Worm (Caenorhabditis elegans) whole organism, L4 larva: ENCODE measurements around the gene F23D12.10.

Experiments used
- F10B5.3 ChIP-seq: sonication (generic microtip); optimal IDR thresholded peaks from 2 replicates; lab custom pipeline; 2016; ENCODE audit warnings: mild to moderate bottlenecking, missing genetic modification characterization, missing compliant biosample characterization
- F26F4.8 ChIP-seq: fragments of 200-800 bp; sonication (Bioruptor generic); conservative IDR thresholded peaks from 2 replicates; pipeline ENCODE4 v1.3.6; 2022; ENCODE audit warnings: missing genetic modification characterization, missing compliant biosample characterization
- Y105C5A.15 ChIP-seq: fragments of 200-800 bp; sonication (Bioruptor generic); IDR thresholded peaks from 2 replicates; pipeline ENCODE4 v1.3.6; 2022; ENCODE audit warnings: missing genetic modification characterization, missing compliant biosample characterization
- Y75B8A.6 ChIP-seq: fragments of 200-800 bp; sonication (Bioruptor generic); IDR thresholded peaks from 2 replicates; pipeline ENCODE4 v1.3.6; 2022; ENCODE audit warnings: missing genetic modification reagents, missing genetic modification characterization, missing compliant biosample characterization
- ZK337.2 ChIP-seq: fragments of 200-800 bp; sonication (Bioruptor generic); IDR thresholded peaks from 2 replicates; pipeline ENCODE4 v1.3.6; 2022; ENCODE audit warnings: missing genetic modification reagents, missing genetic modification characterization, missing compliant biosample characterization
- aha-1 ChIP-seq: fragments of 150-350 bp; peaks from one replicate; lab custom pipeline; 2014; ENCODE audit warnings: missing biosample characterization, missing genetic modification characterization
- ama-1 ChIP-seq: fragments of 150-350 bp; optimal IDR thresholded peaks from 2 replicates; lab custom pipeline; 2014; ENCODE audit warnings: inconsistent platforms, mixed read lengths
- ceh-20 ChIP-seq: fragments of 200-800 bp; sonication (Bioruptor generic); IDR thresholded peaks from 2 replicates; pipeline ENCODE4 v1.3.6; 2022; ENCODE audit warnings: missing genetic modification reagents, missing genetic modification characterization, missing compliant biosample characterization
- ceh-44 ChIP-seq: fragments of 200-800 bp; sonication (Bioruptor generic); IDR thresholded peaks from 2 replicates; pipeline ENCODE4 v1.3.6; 2022; ENCODE audit warnings: missing genetic modification reagents, missing genetic modification characterization, missing compliant biosample characterization
- daf-19 ChIP-seq: fragments of 200-800 bp; sonication (Bioruptor generic); conservative IDR thresholded peaks from 2 replicates; pipeline ENCODE4 v1.3.6; 2022; ENCODE audit warnings: missing genetic modification characterization, missing compliant biosample characterization
- dmd-6 ChIP-seq: fragments of 200-800 bp; sonication (Bioruptor generic); IDR thresholded peaks from 2 replicates; pipeline ENCODE4 v1.3.6; 2022; ENCODE audit warnings: missing genetic modification reagents, missing genetic modification characterization, missing compliant biosample characterization
- dmd-8 ChIP-seq: fragments of 200-800 bp; sonication (Bioruptor generic); IDR thresholded peaks from 2 replicates; pipeline ENCODE4 v1.3.6; 2022; ENCODE audit warnings: missing genetic modification characterization, missing compliant biosample characterization
- duxl-1 ChIP-seq: sonication (generic microtip); optimal IDR thresholded peaks from 2 replicates; lab custom pipeline; 2016; ENCODE audit warnings: mild to moderate bottlenecking, missing genetic modification characterization, moderate library complexity, missing compliant biosample characterization; ENCODE audit not compliant: poor library complexity
- lim-7 ChIP-seq: fragments of 200-800 bp; sonication (Bioruptor generic); IDR thresholded peaks from 2 replicates; pipeline ENCODE4 v1.3.6; 2022; ENCODE audit warnings: missing genetic modification characterization, missing compliant biosample characterization
- madf-5 ChIP-seq, 2 experiments: fragments of 200-800 bp; sonication (Bioruptor generic); IDR thresholded peaks; 2 replicates each; pipeline ENCODE4 v1.3.6; 2022; ENCODE audit warnings: missing compliant biosample characterization in 2 of 2, missing genetic modification characterization in 2 of 2
- mes-2 ChIP-seq: sonication (generic microtip); optimal IDR thresholded peaks from 2 replicates; lab custom pipeline; 2016; ENCODE audit warnings: missing genotype, mild to moderate bottlenecking, missing genetic modification characterization, missing compliant biosample characterization; ENCODE audit not compliant: poor library complexity, severe bottlenecking
- mxl-2 ChIP-seq: fragments of 200-800 bp; sonication (Bioruptor generic); conservative IDR thresholded peaks from 2 replicates; pipeline ENCODE4 v1.3.6; 2022; ENCODE audit warnings: missing genetic modification reagents, missing genetic modification characterization, missing compliant biosample characterization
- nhr-10 ChIP-seq: fragments of 150-350 bp; optimal IDR thresholded peaks from 2 replicates; lab custom pipeline; 2014; ENCODE audit warnings: missing biosample characterization, missing genetic modification characterization
- nhr-11 ChIP-seq: fragments of 150-350 bp; optimal IDR thresholded peaks from 2 replicates; lab custom pipeline; 2014; ENCODE audit warnings: missing biosample characterization, missing genetic modification characterization
- nhr-111 ChIP-seq: fragments of 200-800 bp; sonication (Bioruptor generic); optimal IDR thresholded peaks from 2 replicates; lab custom pipeline; 2018; ENCODE audit warnings: mild to moderate bottlenecking, missing genetic modification characterization, missing compliant biosample characterization
- nhr-28 ChIP-seq: fragments of 150-350 bp; optimal IDR thresholded peaks from 2 replicates; lab custom pipeline; 2014; ENCODE audit warnings: missing biosample characterization, missing genetic modification characterization
- pha-4 ChIP-seq, 2 experiments: fragments of 150-350 bp in 1 of 2; fragments of 200-800 bp in 1 of 2; sonication (Bioruptor generic) in 1 of 2; IDR thresholded peaks in 1 of 2; optimal IDR thresholded peaks in 1 of 2; 2 replicates each; pipeline versions ENCODE4 v1.3.6 to Lab custom; 2014 to 2022; ENCODE audit warnings: missing genetic modification characterization in 2 of 2, missing genetic modification reagents in 2 of 2, missing biosample characterization in 1 of 2, missing compliant biosample characterization in 1 of 2
- rbr-2 ChIP-seq: sonication (generic microtip); optimal IDR thresholded peaks from 2 replicates; lab custom pipeline; 2016; ENCODE audit warnings: missing genotype, missing genetic modification characterization, missing compliant biosample characterization
- spr-1 ChIP-seq: sonication (generic microtip); optimal IDR thresholded peaks from 2 replicates; lab custom pipeline; 2016; ENCODE audit warnings: mild to moderate bottlenecking, missing genetic modification characterization, missing compliant biosample characterization
- tra-1 ChIP-seq: fragments of 200-800 bp; sonication (Bioruptor generic); IDR thresholded peaks from 2 replicates; pipeline ENCODE4 v1.3.6; 2022; ENCODE audit warnings: missing genetic modification reagents, missing genetic modification characterization, missing compliant biosample characterization
- unc-39 ChIP-seq: sonication (generic microtip); optimal IDR thresholded peaks from 2 replicates; lab custom pipeline; 2017; ENCODE audit warnings: missing biosample characterization, missing genetic modification characterization
- unc-62 ChIP-seq, 3 experiments: fragments of 150-350 bp in 1 of 3; sonication (generic microtip); optimal IDR thresholded peaks in 2 of 3; peaks in 1 of 3; 1 replicate in 1 of 3; 2 replicates in 2 of 3; lab custom pipeline; 2014 to 2017; ENCODE audit warnings: missing biosample characterization in 3 of 3, missing genetic modification characterization in 3 of 3, missing genetic modification reagents in 3 of 3, missing genotype in 1 of 3
- zip-11 ChIP-seq: fragments of 200-800 bp; sonication (Bioruptor generic); IDR thresholded peaks from 2 replicates; pipeline ENCODE4 v1.3.6; 2022; ENCODE audit warnings: missing genetic modification characterization, missing compliant biosample characterization

The F23D12.10 gene

DNA sequence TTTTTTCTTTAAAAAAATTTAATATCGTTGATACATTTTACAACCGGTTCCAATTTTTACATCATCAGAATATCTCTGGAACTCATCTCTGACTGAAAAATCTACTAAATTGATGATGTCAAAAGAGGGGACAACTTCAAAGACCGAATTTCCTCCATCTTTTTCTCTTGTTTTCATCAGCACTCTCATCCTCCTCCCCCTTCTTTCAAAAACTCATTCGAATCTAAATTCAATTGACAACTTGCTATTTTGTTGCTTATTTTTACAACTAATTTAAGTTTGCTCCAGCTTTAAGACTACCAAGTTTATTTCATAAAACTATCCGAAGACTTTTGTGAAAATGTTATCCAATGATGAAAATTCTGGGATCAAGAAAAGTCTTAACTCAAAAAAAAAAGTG is 16.5 kb downstream of the F23D12.10 start:
- no peak for TF ChIP-seq rbr-2 (tag; lab: Kevin White, UChicago)
- no peak for TF ChIP-seq nhr-111
- peak in 1 of 2 experiments; percentile 84 for TF ChIP-seq unc-62 (GFP tag; optimal IDR thresholded peaks at IDR 0.05 in 1 of 2; lab: Kevin White, UChicago)
- no peak for TF ChIP-seq unc-62 (tag; optimal IDR thresholded peaks at IDR 0.05; lab: Kevin White, UChicago)
- no peak for TF ChIP-seq unc-39 (tag; lab: Kevin White, UChicago)
- TF ChIP-seq ama-1 (lab: Kevin White, UChicago), result no peak
- no peak for TF ChIP-seq Y75B8A.6 (GFP tag; lab: Robert Waterston, UW)

ce11 chrX:14395267-14395666 is 20.3 kb downstream of the F23D12.10 start, which contains the start of gene Y60A9.1:
TSS of gene Y60A9.1 (minus strand) at chrX:14395367.
- TF ChIP-seq daf-19, result no peak
- no peak for TF ChIP-seq Y105C5A.15 (GFP tag; lab: Robert Waterston, UW)
- TF ChIP-seq mes-2 (tag; lab: Kevin White, UChicago), result no peak
- TF ChIP-seq dmd-6 (GFP tag; lab: Robert Waterston, UW), result no peak
- no peak for TF ChIP-seq ama-1 (lab: Kevin White, UChicago)
- TF ChIP-seq pha-4 (GFP tag; IDR thresholded peaks at IDR 0.05; lab: Robert Waterston, UW), result no peak
- TF ChIP-seq pha-4 (tag; optimal IDR thresholded peaks at IDR 0.05; lab: Kevin White, UChicago), result no peak
- no peak for TF ChIP-seq F10B5.3 (tag; lab: Kevin White, UChicago)
- TF ChIP-seq ceh-44 (GFP tag; lab: Robert Waterston, UW), result no peak
- TF ChIP-seq zip-11, result no peak
- TF ChIP-seq nhr-111, result no peak

DNA sequence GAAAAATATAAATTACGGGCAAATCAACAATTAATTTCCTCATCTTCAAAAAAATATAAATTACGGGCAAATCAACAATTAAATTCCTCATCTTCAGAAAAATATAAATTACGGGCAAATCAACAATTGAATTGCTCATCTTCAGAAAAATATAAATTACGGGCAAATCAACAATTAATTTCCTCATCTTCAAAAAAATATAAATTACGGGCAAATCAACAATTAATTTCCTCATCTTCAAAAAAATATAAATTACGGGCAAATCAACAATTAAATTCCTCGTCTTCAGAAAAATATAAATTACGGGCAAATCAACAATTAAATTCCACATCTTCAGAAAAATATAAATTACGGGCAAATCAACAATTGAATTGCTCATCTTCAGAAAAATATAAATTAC is 27.8 kb downstream of the F23D12.10 start:
- 0 out of 2 replicates have a peak, but pooled peaks have one; percentile 57 for TF ChIP-seq F26F4.8 (GFP tag; lab: Robert Waterston, UW)

- peak; percentile 49; the same call in 1 of the 2 replicates for TF ChIP-seq Y105C5A.15 (GFP tag; lab: Robert Waterston, UW)
- TF ChIP-seq dmd-8 (GFP tag; lab: Robert Waterston, UW), result peak; percentile 63; the same call in 1 of the 2 replicates
- 0 out of 2 replicates have a peak, but pooled peaks have one; percentile 55 for TF ChIP-seq mxl-2 (GFP tag; lab: Robert Waterston, UW)
- 0 out of 2 replicates have a peak, but pooled peaks have one; percentile 17 for TF ChIP-seq Y75B8A.6 (GFP tag; lab: Robert Waterston, UW)
- TF ChIP-seq madf-5 (GFP tag; IDR thresholded peaks at IDR 0.05; lab: Robert Waterston, UW), result peak in 1 of 2 experiments; percentile 83; a peak in 1 of 4 replicates
Measured at ce11 chrX:14386670-14387069, 28.9 kb downstream of the F23D12.10 start.

- TF ChIP-seq nhr-28 (tag; lab: Kevin White, UChicago), result no peak
Measured at ce11 chrX:14382951-14383350, 32.6 kb downstream of the F23D12.10 start, which contains the start of gene Y60A9.3. TSS of gene Y60A9.3 (plus strand) at chrX:14383251.

- no peak for TF ChIP-seq nhr-11
- TF ChIP-seq lim-7 (GFP tag; lab: Robert Waterston, UW), result no peak
- no peak for TF ChIP-seq ceh-20 (GFP tag; lab: Robert Waterston, UW)
- no peak for TF ChIP-seq spr-1 (tag; lab: Kevin White, UChicago)
Measured at ce11 chrX:14377169-14377568, 38.4 kb downstream of the F23D12.10 start, which contains the start of gene Y60A9A.1. TSS of gene Y60A9A.1 (minus strand) at chrX:14377269.

DNA sequence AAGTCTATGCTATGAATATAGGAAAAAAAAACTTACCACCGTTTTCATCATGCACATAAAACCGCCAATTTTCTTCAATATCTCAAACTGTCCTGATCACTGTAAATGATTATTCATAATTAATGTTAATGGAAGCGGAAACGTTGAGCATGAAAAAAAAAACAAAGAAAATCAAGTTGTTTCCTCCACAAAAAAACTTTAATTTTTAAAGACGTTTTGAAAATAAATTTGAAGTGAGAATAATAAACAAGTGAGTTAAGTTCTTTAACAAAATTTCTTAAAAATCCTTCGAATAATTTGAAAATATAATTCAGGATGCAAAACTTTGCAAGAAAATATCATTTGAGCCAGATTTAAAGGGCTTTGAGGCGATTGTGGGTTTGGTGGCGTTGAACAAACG is 45.2 kb downstream of the F23D12.10 start, which contains the start of gene irk-3:
TSS of gene irk-3 (minus strand) at position 101 of the 400 bp plus-strand sequence.
- peak; percentile 23 for TF ChIP-seq aha-1 (tag; lab: Kevin White, UChicago)
- no peak for TF ChIP-seq nhr-10

ce11 chrX:14366081-14366480 is 49.5 kb downstream of the F23D12.10 start:
- no peak for TF ChIP-seq duxl-1
- TF ChIP-seq F10B5.3 (tag; lab: Kevin White, UChicago), result no peak
- TF ChIP-seq tra-1 (GFP tag; lab: Robert Waterston, UW), result no peak
- peak; percentile 21 for TF ChIP-seq aha-1 (tag; lab: Kevin White, UChicago)
- TF ChIP-seq ZK337.2, result no peak
